Worm (Caenorhabditis elegans) whole organism, L3 larva: ENCODE data around the gene twk-13.

Experiments used
- aly-2 ChIP-seq: fragments of 150-350 bp; optimal IDR thresholded peaks from 2 replicates; lab custom pipeline; 2014; ENCODE audit warnings: missing biosample characterization, missing genetic modification characterization
- ceh-16 ChIP-seq: sonication (generic microtip); optimal IDR thresholded peaks from 2 replicates; lab custom pipeline; 2017; ENCODE audit warnings: missing biosample characterization, missing genetic modification characterization
- ceh-28 ChIP-seq: fragments of 150-350 bp; optimal IDR thresholded peaks from 2 replicates; lab custom pipeline; 2014; ENCODE audit warnings: missing biosample characterization, missing genetic modification reagents, missing genetic modification characterization
- ceh-82 ChIP-seq: fragments of 150-350 bp; optimal IDR thresholded peaks from 2 replicates; lab custom pipeline; 2014; ENCODE audit warnings: missing biosample characterization, missing genetic modification characterization
- ceh-9 ChIP-seq: sonication (generic microtip); optimal IDR thresholded peaks from 2 replicates; lab custom pipeline; 2018; ENCODE audit warnings: missing biosample characterization, missing genetic modification characterization
- egl-5 ChIP-seq: fragments of 150-350 bp; optimal IDR thresholded peaks from 2 replicates; lab custom pipeline; 2017; ENCODE audit warnings: missing biosample characterization, missing genetic modification reagents, missing genetic modification characterization, inconsistent platforms
- elt-1 ChIP-seq: fragments of 150-350 bp; optimal IDR thresholded peaks from 2 replicates; lab custom pipeline; 2014; ENCODE audit warnings: missing biosample characterization, missing genetic modification characterization
- elt-2 ChIP-seq: sonication (generic microtip); optimal IDR thresholded peaks from 2 replicates; lab custom pipeline; 2016; ENCODE audit warnings: missing genetic modification reagents, mild to moderate bottlenecking, missing genetic modification characterization, missing compliant biosample characterization
- eor-1 ChIP-seq, 2 experiments: fragments of 150-350 bp; optimal IDR thresholded peaks; 2 replicates each; lab custom pipeline; 2014 to 2018; ENCODE audit warnings: missing biosample characterization in 2 of 2, missing genetic modification characterization in 2 of 2
- fkh-10 ChIP-seq: sonication (generic microtip); optimal IDR thresholded peaks from 2 replicates; lab custom pipeline; 2017; ENCODE audit warnings: missing biosample characterization, missing genetic modification reagents, missing genetic modification characterization
- fkh-2 ChIP-seq: fragments of 150-350 bp; optimal IDR thresholded peaks from 2 replicates; lab custom pipeline; 2014; ENCODE audit warnings: missing biosample characterization, missing genetic modification reagents, missing genetic modification characterization
- fos-1 ChIP-seq: fragments of 150-350 bp; optimal IDR thresholded peaks from 2 replicates; lab custom pipeline; 2014; ENCODE audit warnings: missing biosample characterization, missing genetic modification characterization
- hmg-11 ChIP-seq: sonication (generic microtip); optimal IDR thresholded peaks from 2 replicates; lab custom pipeline; 2016; ENCODE audit warnings: missing genetic modification characterization, missing compliant biosample characterization
- jun-1 ChIP-seq: fragments of 150-350 bp; optimal IDR thresholded peaks from 2 replicates; lab custom pipeline; 2014; ENCODE audit warnings: missing biosample characterization, missing genetic modification reagents, missing genetic modification characterization
- lin-15B ChIP-seq: fragments of 150-350 bp; optimal IDR thresholded peaks from 2 replicates; lab custom pipeline; 2014; ENCODE audit warnings: missing biosample characterization, missing genetic modification characterization
- lin-39 ChIP-seq: fragments of 150-350 bp; optimal IDR thresholded peaks from 2 replicates; lab custom pipeline; 2018; ENCODE audit warnings: missing biosample characterization, missing genetic modification reagents, missing genetic modification characterization
- lsy-12 ChIP-seq: sonication (generic microtip); optimal IDR thresholded peaks from 2 replicates; lab custom pipeline; 2016; ENCODE audit warnings: mild to moderate bottlenecking, missing genetic modification characterization, missing compliant biosample characterization
- mdl-1 ChIP-seq: fragments of 150-350 bp; optimal IDR thresholded peaks from 2 replicates; lab custom pipeline; 2014; ENCODE audit warnings: missing biosample characterization, missing genetic modification characterization
- mml-1 ChIP-seq: fragments of 150-350 bp; sonication (generic microtip); optimal IDR thresholded peaks from 3 replicates; lab custom pipeline; 2014; ENCODE audit warnings: missing biosample characterization, missing genetic modification characterization
- nfya-1 ChIP-seq: sonication (generic microtip); optimal IDR thresholded peaks from 2 replicates; lab custom pipeline; 2017; ENCODE audit warnings: missing genetic modification characterization, mild to moderate bottlenecking, missing compliant biosample characterization, antibody characterized with exemption, moderate library complexity; ENCODE audit not compliant: insufficient read depth
- nhr-11 ChIP-seq: fragments of 150-350 bp; optimal IDR thresholded peaks from 2 replicates; lab custom pipeline; 2014; ENCODE audit warnings: missing biosample characterization, missing genetic modification characterization
- nhr-12 ChIP-seq: fragments of 150-350 bp; optimal IDR thresholded peaks from 2 replicates; lab custom pipeline; 2014; ENCODE audit warnings: missing biosample characterization, missing genetic modification characterization
- nhr-237 ChIP-seq: fragments of 150-350 bp; optimal IDR thresholded peaks from 2 replicates; lab custom pipeline; 2014; ENCODE audit warnings: missing biosample characterization, missing genetic modification characterization
- nhr-25 ChIP-seq: sonication (generic microtip); optimal IDR thresholded peaks from 2 replicates; lab custom pipeline; 2017; ENCODE audit warnings: missing biosample characterization, missing genetic modification characterization
- nhr-28 ChIP-seq: fragments of 150-350 bp; optimal IDR thresholded peaks from 2 replicates; lab custom pipeline; 2014; ENCODE audit warnings: missing biosample characterization, missing genetic modification characterization
- nhr-43 ChIP-seq: sonication (generic microtip); optimal IDR thresholded peaks from 2 replicates; lab custom pipeline; 2016; ENCODE audit warnings: mild to moderate bottlenecking, missing genetic modification characterization, missing compliant biosample characterization; ENCODE audit not compliant: poor library complexity, severe bottlenecking
- nhr-67 ChIP-seq: fragments of 150-350 bp; optimal IDR thresholded peaks from 2 replicates; lab custom pipeline; 2014; ENCODE audit warnings: missing biosample characterization, missing genetic modification characterization
- nhr-76 ChIP-seq: fragments of 150-350 bp; sonication (generic microtip); optimal IDR thresholded peaks from 5 replicates; lab custom pipeline; 2014; ENCODE audit warnings: missing biosample characterization, missing genetic modification characterization
- nhr-77 ChIP-seq: fragments of 150-350 bp; optimal IDR thresholded peaks from 2 replicates; lab custom pipeline; 2014; ENCODE audit warnings: missing biosample characterization, missing genetic modification characterization
- pha-4 ChIP-seq: fragments of 150-350 bp; optimal IDR thresholded peaks from 2 replicates; lab custom pipeline; 2014; ENCODE audit warnings: missing biosample characterization, missing genetic modification reagents, missing genetic modification characterization
- sea-2 ChIP-seq: fragments of 150-350 bp; sonication (generic microtip); optimal IDR thresholded peaks from 4 replicates; lab custom pipeline; 2014; ENCODE audit warnings: missing biosample characterization, missing genetic modification reagents, missing genetic modification characterization
- skn-1 ChIP-seq: fragments of 150-350 bp; optimal IDR thresholded peaks from 2 replicates; lab custom pipeline; 2014; ENCODE audit warnings: missing biosample characterization, missing genetic modification characterization
- tbx-2 ChIP-seq: sonication (generic microtip); optimal IDR thresholded peaks from 2 replicates; lab custom pipeline; 2016; ENCODE audit warnings: mild to moderate bottlenecking, missing genetic modification characterization, missing compliant biosample characterization
- unc-39 ChIP-seq: sonication (generic microtip); optimal IDR thresholded peaks from 4 replicates; lab custom pipeline; 2017; ENCODE audit warnings: missing biosample characterization, missing genetic modification characterization
- unc-62 ChIP-seq: fragments of 150-350 bp; sonication (generic microtip); optimal IDR thresholded peaks from 4 replicates; lab custom pipeline; 2014; ENCODE audit warnings: missing biosample characterization, missing genetic modification reagents, missing genetic modification characterization
- ztf-11 ChIP-seq: fragments of 150-350 bp; optimal IDR thresholded peaks from 2 replicates; lab custom pipeline; 2014; ENCODE audit warnings: missing biosample characterization, missing genetic modification characterization
- ztf-4 ChIP-seq: fragments of 150-350 bp; optimal IDR thresholded peaks from 2 replicates; lab custom pipeline; 2014; ENCODE audit warnings: missing biosample characterization, missing genetic modification characterization

The twk-13 gene

ce11 chrV:12343419-12343969 lies 5.7 kb upstream of the twk-13 start, which contains the start of gene tomm-20 (continued):
- TF ChIP-seq ztf-11 (tag; lab: Kevin White, UChicago): no peak
- TF ChIP-seq, all 47 proteins: peak for 30

DNA sequence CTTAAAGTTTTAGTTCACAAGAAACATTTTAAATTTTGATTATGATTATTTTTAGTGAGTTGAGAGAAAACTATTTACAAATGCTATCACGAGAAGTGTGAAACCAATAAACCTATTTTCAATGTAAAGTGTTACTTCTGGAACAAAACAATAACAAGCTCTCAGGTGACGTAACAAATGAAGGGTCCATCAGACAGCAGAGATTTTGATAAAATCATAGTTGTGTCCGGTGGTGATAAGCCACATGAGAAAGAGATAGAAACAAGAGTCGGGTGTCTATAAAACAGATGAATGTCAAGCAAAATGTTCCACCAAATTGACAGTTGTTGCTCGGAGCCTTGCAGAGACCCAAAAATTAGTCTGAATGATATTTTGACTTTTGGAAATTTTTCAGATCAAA lies 3.4 kb downstream of the twk-13 start:
- TF ChIP-seq egl-5: peak; percentile 78
- TF ChIP-seq hmg-11 (tag; lab: Kevin White, UChicago): no peak
- no peak for TF ChIP-seq fos-1 (tag; lab: Kevin White, UChicago)

- peak; percentile 61 for TF ChIP-seq hmg-11 (tag; lab: Kevin White, UChicago)
- TF ChIP-seq elt-2: peak; percentile 11
- TF ChIP-seq lsy-12 (tag; lab: Kevin White, UChicago): peak; percentile 38
- no peak for TF ChIP-seq ceh-28 (tag; lab: Kevin White, UChicago)
- no peak for TF ChIP-seq nhr-77 (tag; lab: Kevin White, UChicago)
- peak; percentile 43 for TF ChIP-seq lin-39 (tag; lab: Kevin White, UChicago)
- peak; percentile 32 for TF ChIP-seq nfya-1 (tag; lab: Kevin White, UChicago)
Observed at ce11 chrV:12331820-12332219, 6.0 kb downstream of the twk-13 start.

DNA sequence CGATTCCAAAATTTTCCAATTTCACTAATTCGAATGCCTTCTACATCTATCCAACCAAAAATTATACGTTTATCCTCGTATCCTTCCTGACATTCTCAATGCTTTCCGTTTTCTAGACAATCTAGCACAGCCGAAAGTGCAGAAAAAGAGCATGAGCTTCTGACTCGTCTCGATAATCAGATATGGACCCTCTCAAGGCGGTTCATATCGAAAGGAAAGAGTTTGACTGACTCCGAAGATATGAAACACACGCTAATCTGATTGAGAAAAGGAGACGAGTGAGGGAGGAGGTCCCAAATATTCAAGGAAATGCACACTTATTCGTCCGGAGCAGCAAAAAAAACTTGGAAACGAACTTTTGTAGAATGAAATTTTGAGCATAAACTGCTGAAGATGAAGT lies 8.6 kb downstream of the twk-13 start:
- TF ChIP-seq elt-1 (tag; lab: Kevin White, UChicago): peak; percentile 57
- no peak for TF ChIP-seq fos-1 (tag; lab: Kevin White, UChicago)
- TF ChIP-seq, all 47 proteins: peak for 1

- TF ChIP-seq lin-39 (tag; lab: Kevin White, UChicago) (peak; percentile 56), hmg-11 (tag; lab: Kevin White, UChicago) (peak; percentile 3), jun-1 (no peak), nfya-1 (tag; lab: Kevin White, UChicago) (peak; percentile 22)
Observed at ce11 chrV:12326638-12327037, 11.2 kb downstream of the twk-13 start.

- TF ChIP-seq eor-1 (tag; optimal IDR thresholded peaks at IDR 0.05; lab: Kevin White, UChicago): no peak
- TF ChIP-seq lsy-12 (tag; lab: Kevin White, UChicago): peak; percentile 29
- peak; percentile 59 for TF ChIP-seq nhr-43
- TF ChIP-seq ceh-9 (tag; lab: Kevin White, UChicago): no peak
Observed at ce11 chrV:12320274-12320839, 17.4 kb downstream of the twk-13 start.

DNA sequence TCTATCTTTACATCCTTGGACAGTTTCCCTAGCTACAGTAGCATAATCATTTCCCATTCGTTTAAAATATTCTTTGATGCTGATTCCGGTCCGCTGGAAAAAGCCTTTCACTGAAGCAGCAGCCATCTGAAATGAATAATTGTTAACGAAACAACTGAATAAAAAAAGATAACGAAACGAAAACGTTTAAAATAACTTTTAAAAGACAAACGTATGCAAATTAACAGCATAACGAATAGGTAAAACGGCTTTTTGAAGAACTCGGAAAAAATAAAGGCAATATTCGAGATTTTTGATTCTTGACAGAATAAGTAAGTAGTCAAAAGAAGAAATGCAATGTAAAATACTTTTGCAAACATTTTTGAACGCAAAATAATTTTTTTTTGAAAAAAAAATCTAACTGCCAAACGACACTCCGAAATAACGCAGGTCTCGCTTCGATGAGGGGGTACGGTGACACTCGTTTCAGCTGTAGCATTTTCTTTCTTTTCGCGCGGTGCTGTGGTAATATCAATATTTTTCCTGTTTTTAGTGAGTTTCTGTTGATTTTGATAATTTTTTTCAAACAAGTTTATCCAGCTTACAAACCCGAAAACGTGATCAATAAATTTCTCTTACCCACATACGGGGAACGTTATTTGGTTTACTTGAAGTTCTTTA lies 19.8 kb downstream of the twk-13 start, which contains the start of the genes R04F11.5 and R04F11.2:
Gene R04F11.5, minus strand, starts transcription at position 126 of the 660 bp plus-strand sequence.
Gene R04F11.2, plus strand, starts transcription at position 488 of the 660 bp plus-strand sequence.
- TF ChIP-seq pha-4 (tag; lab: Kevin White, UChicago): peak; percentile 93
- TF ChIP-seq ceh-82: no peak
- no peak for TF ChIP-seq sea-2 (GFP tag; lab: Kevin White, UChicago)
- TF ChIP-seq skn-1: no peak
- no peak for TF ChIP-seq nhr-28 (tag; lab: Kevin White, UChicago)
- no peak for TF ChIP-seq aly-2
- TF ChIP-seq nhr-11 (tag; lab: Kevin White, UChicago): no peak
- TF ChIP-seq tbx-2: no peak
- TF ChIP-seq mdl-1 (tag; lab: Kevin White, UChicago): no peak
- no peak for TF ChIP-seq fkh-2 (tag; lab: Kevin White, UChicago)
- peak; percentile 80 for TF ChIP-seq nhr-25
- TF ChIP-seq nhr-237: no peak
- TF ChIP-seq lsy-12 (tag; lab: Kevin White, UChicago): no peak
- TF ChIP-seq hmg-11 (tag; lab: Kevin White, UChicago): peak; percentile 85
- TF ChIP-seq ceh-16 (tag; lab: Kevin White, UChicago): no peak
- no peak for TF ChIP-seq unc-39 (tag; lab: Kevin White, UChicago)
- no peak for TF ChIP-seq mml-1 (tag; lab: Kevin White, UChicago)
- no peak for TF ChIP-seq ztf-4 (tag; lab: Kevin White, UChicago)
- no peak for TF ChIP-seq jun-1
- TF ChIP-seq ceh-28 (tag; lab: Kevin White, UChicago): peak; percentile 41
- no peak for TF ChIP-seq nhr-76 (tag; lab: Kevin White, UChicago)
- peak; percentile 86 for TF ChIP-seq lin-15B (tag; lab: Kevin White, UChicago)
- TF ChIP-seq nfya-1 (tag; lab: Kevin White, UChicago): peak; percentile 94
- peak; percentile 90 for TF ChIP-seq egl-5
- no peak for TF ChIP-seq fkh-10 (GFP tag; lab: Kevin White, UChicago)
- TF ChIP-seq unc-62: no peak
- TF ChIP-seq nhr-67: no peak
- TF ChIP-seq ceh-9 (tag; lab: Kevin White, UChicago): no peak
- no peak for TF ChIP-seq nhr-12
